Worm (Caenorhabditis elegans): ENCODE data around the gene appg-1.

Gene appg-1

DNA sequence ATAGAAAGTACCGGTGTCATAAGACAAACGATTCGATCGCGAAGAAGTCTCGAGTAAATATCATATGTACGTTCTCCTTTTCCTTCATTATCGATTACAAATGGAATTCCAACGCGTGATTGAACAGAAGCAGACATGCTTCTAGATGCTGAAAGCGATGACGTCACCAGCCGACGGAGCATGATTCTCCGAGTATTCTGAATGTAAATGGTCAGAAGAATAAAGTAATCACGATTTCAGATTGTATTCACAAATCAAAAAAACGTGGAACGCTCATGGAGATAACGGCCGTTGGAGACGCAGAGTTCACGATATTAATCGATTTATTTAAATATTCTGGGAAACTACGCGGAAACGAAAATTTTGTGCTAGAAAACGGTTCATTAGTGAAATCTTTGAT, 23.2 kb upstream of the appg-1 start, which contains the start of gene clpp-1 (continued):
- TF ChIP-seq grh-1 (GFP tag; IDR thresholded peaks at IDR 0.05) (0 out of 2 replicates have a peak, but pooled peaks have one; percentile 9), isw-1 (GFP tag; IDR thresholded peaks at IDR 0.05) (no peak), C04F5.9 (tag; optimal IDR thresholded peaks at IDR 0.05) (no peak), efl-1 (optimal IDR thresholded peaks at IDR 0.05) (peak in 1 of 2 experiments; percentile 8), efl-1 (GFP tag; optimal IDR thresholded peaks at IDR 0.05 in 1 of 2) (peak in 1 of 2 experiments; percentile 84), nhr-85 (tag) (no peak), ceh-88 (GFP tag; IDR thresholded peaks at IDR 0.05) (0 out of 2 replicates have a peak, but pooled peaks have one; percentile 8), lin-35 (GFP tag; optimal IDR thresholded peaks at IDR 0.05) (peak in 1 of 2 experiments; percentile 42)

DNA sequence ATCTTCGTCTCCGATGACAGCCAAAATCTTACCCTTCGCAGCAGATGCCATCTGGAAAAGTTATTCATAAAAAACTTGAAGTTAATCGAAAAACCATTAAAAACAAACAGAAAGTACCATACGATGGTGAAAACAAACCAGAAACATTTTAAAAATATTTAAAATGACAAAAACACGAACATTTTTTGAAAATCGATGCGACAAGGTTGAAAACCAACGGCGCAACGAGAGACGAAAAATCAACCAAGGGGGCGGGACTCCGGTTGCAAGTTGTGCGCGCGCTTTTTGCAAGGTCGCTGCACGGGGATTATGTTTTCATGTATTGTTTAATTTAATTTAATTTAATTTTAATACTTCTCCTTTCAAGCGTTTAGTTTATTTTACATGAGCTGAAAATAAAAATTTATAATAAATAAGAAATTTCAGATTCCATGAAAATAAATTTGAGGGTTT, 22.2 kb upstream of the appg-1 start, which contains the start of gene vha-9:
TSS of gene vha-9 (minus strand) at position 51 of the 453 bp plus-strand sequence.
- no peak for TF ChIP-seq Y116A8C.19 (tag; optimal IDR thresholded peaks at IDR 0.05; ENCODE audit: borderline replicate concordance)
- peak; percentile 70 for TF ChIP-seq dsc-1 (tag; optimal IDR thresholded peaks at IDR 0.05)
- no peak for TF ChIP-seq hlh-4 (tag; optimal IDR thresholded peaks at IDR 0.05)
- no peak for TF ChIP-seq ets-5 (GFP tag; IDR thresholded peaks at IDR 0.05)
- TF ChIP-seq vab-15 (tag; optimal IDR thresholded peaks at IDR 0.05): no peak
- no peak for TF ChIP-seq alr-1 (tag; optimal IDR thresholded peaks at IDR 0.05; ENCODE audit: borderline replicate concordance)
- TF ChIP-seq tlp-1 (tag; optimal IDR thresholded peaks at IDR 0.05): no peak
- peak; percentile 45 for TF ChIP-seq blmp-1 (tag; optimal IDR thresholded peaks at IDR 0.05)
- no peak for TF ChIP-seq ceh-90 (tag; optimal IDR thresholded peaks at IDR 0.05)
- no peak for TF ChIP-seq aly-2 (tag; optimal IDR thresholded peaks at IDR 0.05)
- TF ChIP-seq sup-37 (GFP tag; optimal IDR thresholded peaks at IDR 0.05): no peak
- TF ChIP-seq ceh-8 (GFP tag; optimal IDR thresholded peaks at IDR 0.05): peak; percentile 27
- no peak for TF ChIP-seq nhr-76 (tag; optimal IDR thresholded peaks at IDR 0.05)
- TF ChIP-seq nhr-19 (GFP tag; conservative IDR thresholded peaks at IDR 0.05): peak; percentile 57
- TF ChIP-seq egl-13 (tag; optimal IDR thresholded peaks at IDR 0.05): peak; percentile 4
- TF ChIP-seq F16B12.6 (tag; optimal IDR thresholded peaks at IDR 0.05): peak; percentile 52
- no peak for TF ChIP-seq unc-98 (GFP tag; IDR thresholded peaks at IDR 0.05)
- peak; percentile 76 for TF ChIP-seq nhr-47 (tag; optimal IDR thresholded peaks at IDR 0.05)
- no peak for TF ChIP-seq jun-1 (tag; optimal IDR thresholded peaks at IDR 0.05)
- TF ChIP-seq lir-3 (tag; optimal IDR thresholded peaks at IDR 0.05; ENCODE audit: poor library complexity): peak; percentile 31
- no peak for TF ChIP-seq mef-2 (tag; optimal IDR thresholded peaks at IDR 0.05)
- TF ChIP-seq hlh-17 (GFP tag; optimal IDR thresholded peaks at IDR 0.05; ENCODE audit: borderline replicate concordance): no peak
- no peak for TF ChIP-seq sptf-1 (tag; optimal IDR thresholded peaks at IDR 0.05)
- peak; percentile 81 for TF ChIP-seq lin-14 (GFP tag; optimal IDR thresholded peaks at IDR 0.05)
- TF ChIP-seq unc-86 (tag; optimal IDR thresholded peaks at IDR 0.05): peak; percentile 57
- no peak for TF ChIP-seq zag-1 (tag; optimal IDR thresholded peaks at IDR 0.05)
- peak; percentile 58 to 77 for TF ChIP-seq efl-1 (optimal IDR thresholded peaks at IDR 0.05)
- TF ChIP-seq efl-1 (GFP tag; optimal IDR thresholded peaks at IDR 0.05 in 1 of 2): peak; percentile 71 to 97
- TF ChIP-seq fkh-4 (tag; optimal IDR thresholded peaks at IDR 0.05; ENCODE audit: borderline replicate concordance): no peak
- peak; percentile 13 for TF ChIP-seq sox-4 (tag; optimal IDR thresholded peaks at IDR 0.05)
- TF ChIP-seq nhr-90 (tag; optimal IDR thresholded peaks at IDR 0.05; ENCODE audit: poor library complexity): peak; percentile 81
- peak; percentile 61 to 78 for TF ChIP-seq lsy-2 (tag; optimal IDR thresholded peaks at IDR 0.05)
- TF ChIP-seq nhr-237 (tag; optimal IDR thresholded peaks at IDR 0.05): no peak
- no peak for TF ChIP-seq pqm-1 (tag; optimal IDR thresholded peaks at IDR 0.05)
- peak; percentile 82 for TF ChIP-seq snu-23 (GFP tag; optimal IDR thresholded peaks at IDR 0.05)
- TF ChIP-seq mab-9 (GFP tag; IDR thresholded peaks at IDR 0.05): no peak
- TF ChIP-seq nhr-11 (tag; optimal IDR thresholded peaks at IDR 0.05): no peak
- TF ChIP-seq hpl-2 (GFP tag; optimal IDR thresholded peaks at IDR 0.05): peak; percentile 3
- no peak for TF ChIP-seq zip-4 (GFP tag; optimal IDR thresholded peaks at IDR 0.05)
- peak; percentile 72 for TF ChIP-seq nhr-20 (tag; optimal IDR thresholded peaks at IDR 0.05)
- TF ChIP-seq pag-3 (tag; optimal IDR thresholded peaks at IDR 0.05; ENCODE audit: borderline replicate concordance, insufficient read depth): no peak
- peak; percentile 74 for TF ChIP-seq rnt-1 (tag; optimal IDR thresholded peaks at IDR 0.05)
- TF ChIP-seq tbx-2 (tag; optimal IDR thresholded peaks at IDR 0.05): peak; percentile 76
- TF ChIP-seq skn-1 (tag; optimal IDR thresholded peaks at IDR 0.05): peak; percentile 71
- TF ChIP-seq elt-3 (tag; optimal IDR thresholded peaks at IDR 0.05): peak in 1 of 6 experiments; percentile 37

Measured in whole organism, L1 larva.